Worm (Caenorhabditis elegans) whole organism, late embryonic: ENCODE results near the gene C13F10.6.

ENCODE experiments used
- K02D7.2 ChIP-seq: sonication (generic microtip); optimal IDR thresholded peaks from 2 replicates; lab custom pipeline; 2017; ENCODE audit warnings: mild to moderate bottlenecking, missing genetic modification characterization, missing compliant biosample characterization
- T23F11.4 ChIP-seq: fragments of 200-800 bp; sonication (Bioruptor generic); optimal IDR thresholded peaks from 2 replicates; lab custom pipeline; 2018; ENCODE audit warnings: mild to moderate bottlenecking, missing genetic modification characterization, missing compliant biosample characterization
- ahr-1 ChIP-seq: sonication (generic microtip); optimal IDR thresholded peaks from 2 replicates; lab custom pipeline; 2016; ENCODE audit warnings: missing genetic modification characterization, missing compliant biosample characterization
- ama-1 ChIP-seq: fragments of 150-350 bp; optimal IDR thresholded peaks from 2 replicates; lab custom pipeline; 2014
- ceh-18 ChIP-seq: sonication (generic microtip); optimal IDR thresholded peaks from 2 replicates; lab custom pipeline; 2016; ENCODE audit warnings: missing genetic modification characterization, missing compliant biosample characterization
- ceh-2 ChIP-seq: sonication (generic microtip); optimal IDR thresholded peaks from 2 replicates; lab custom pipeline; 2016; ENCODE audit warnings: missing genotype, missing genetic modification characterization, missing compliant biosample characterization
- ceh-24 ChIP-seq: sonication (generic microtip); optimal IDR thresholded peaks from 2 replicates; lab custom pipeline; 2016; ENCODE audit warnings: mild to moderate bottlenecking, missing genetic modification characterization, missing compliant biosample characterization
- ceh-34 ChIP-seq: sonication (generic microtip); optimal IDR thresholded peaks from 2 replicates; lab custom pipeline; 2016; ENCODE audit warnings: mild to moderate bottlenecking, missing genetic modification characterization, missing compliant biosample characterization
- ceh-45 ChIP-seq: fragments of 200-800 bp; sonication (Bioruptor generic); IDR thresholded peaks from 2 replicates; pipeline ENCODE4 v1.3.6; 2022; ENCODE audit warnings: missing genetic modification reagents, missing genetic modification characterization, missing compliant biosample characterization
- ceh-48 ChIP-seq: sonication (generic microtip); optimal IDR thresholded peaks from 2 replicates; lab custom pipeline; 2016; ENCODE audit warnings: missing genetic modification characterization, inconsistent platforms, missing compliant biosample characterization
- ceh-6 ChIP-seq: fragments of 200-800 bp; sonication (Bioruptor generic); optimal IDR thresholded peaks from 2 replicates; lab custom pipeline; 2018; ENCODE audit warnings: mild to moderate bottlenecking, missing genetic modification characterization, missing compliant biosample characterization
- che-1 ChIP-seq: sonication (generic microtip); optimal IDR thresholded peaks from 2 replicates; lab custom pipeline; 2016; ENCODE audit warnings: mild to moderate bottlenecking, missing genetic modification characterization, missing compliant biosample characterization
- dmd-4 ChIP-seq: sonication (generic microtip); optimal IDR thresholded peaks from 2 replicates; lab custom pipeline; 2016; ENCODE audit warnings: borderline replicate concordance, missing genetic modification characterization, missing compliant biosample characterization
- ets-4 ChIP-seq: sonication (generic microtip); optimal IDR thresholded peaks from 2 replicates; lab custom pipeline; 2016; ENCODE audit warnings: missing genetic modification characterization, missing compliant biosample characterization
- fkh-6 ChIP-seq: sonication (generic microtip); optimal IDR thresholded peaks from 2 replicates; lab custom pipeline; 2016; ENCODE audit warnings: missing genetic modification characterization, missing compliant biosample characterization
- gmeb-2 ChIP-seq: sonication (generic microtip); optimal IDR thresholded peaks from 2 replicates; lab custom pipeline; 2016; ENCODE audit warnings: missing genetic modification characterization, inconsistent platforms, missing compliant biosample characterization
- hlh-30 ChIP-seq: sonication (generic microtip); optimal IDR thresholded peaks from 2 replicates; lab custom pipeline; 2017; ENCODE audit warnings: antibody characterized with exemption, missing genetic modification characterization, missing compliant biosample characterization; ENCODE audit not compliant: insufficient read depth
- odd-2 ChIP-seq: sonication (generic microtip); optimal IDR thresholded peaks from 2 replicates; lab custom pipeline; 2017; ENCODE audit warnings: antibody characterized with exemption, mild to moderate bottlenecking, missing genetic modification characterization, missing compliant biosample characterization
- pax-1 ChIP-seq: fragments of 150-350 bp; optimal IDR thresholded peaks from 2 replicates; lab custom pipeline; 2014; ENCODE audit warnings: missing biosample characterization, missing genetic modification characterization
- pha-2 ChIP-seq: sonication (generic microtip); optimal IDR thresholded peaks from 2 replicates; lab custom pipeline; 2017; ENCODE audit warnings: mild to moderate bottlenecking, missing genetic modification characterization, missing compliant biosample characterization
- pqm-1 ChIP-seq: sonication (generic microtip); optimal IDR thresholded peaks from 2 replicates; lab custom pipeline; 2016; ENCODE audit warnings: missing genetic modification characterization, missing compliant biosample characterization
- sox-2 ChIP-seq: fragments of 200-800 bp; sonication (Bioruptor generic); IDR thresholded peaks from 2 replicates; pipeline ENCODE4 v1.3.6; 2022; ENCODE audit warnings: missing genetic modification reagents, missing genetic modification characterization, missing compliant biosample characterization
- ttx-3 ChIP-seq: sonication (generic microtip); optimal IDR thresholded peaks from 2 replicates; lab custom pipeline; 2016; ENCODE audit warnings: missing genetic modification reagents, missing genetic modification characterization, missing compliant biosample characterization
- unc-3 ChIP-seq, 2 experiments: fragments of 200-800 bp in 1 of 2; sonication (Bioruptor generic) in 1 of 2; sonication (generic microtip) in 1 of 2; conservative IDR thresholded peaks in 1 of 2; optimal IDR thresholded peaks in 1 of 2; 2 replicates each; pipeline versions ENCODE4 v1.3.6 to Lab custom; 2016 to 2022; ENCODE audit warnings: missing compliant biosample characterization in 2 of 2, missing genetic modification characterization in 2 of 2, missing genetic modification reagents in 1 of 2
- unc-42 ChIP-seq: sonication (generic microtip); optimal IDR thresholded peaks from 2 replicates; lab custom pipeline; 2016; ENCODE audit warnings: missing genotype, missing genetic modification characterization, missing compliant biosample characterization
- unc-86 ChIP-seq: sonication (generic microtip); optimal IDR thresholded peaks from 2 replicates; lab custom pipeline; 2016; ENCODE audit warnings: missing genetic modification characterization, missing compliant biosample characterization
- ztf-16 ChIP-seq: sonication (generic microtip); optimal IDR thresholded peaks from 2 replicates; lab custom pipeline; 2017; ENCODE audit warnings: missing genetic modification characterization, missing compliant biosample characterization

The C13F10.6 gene

DNA sequence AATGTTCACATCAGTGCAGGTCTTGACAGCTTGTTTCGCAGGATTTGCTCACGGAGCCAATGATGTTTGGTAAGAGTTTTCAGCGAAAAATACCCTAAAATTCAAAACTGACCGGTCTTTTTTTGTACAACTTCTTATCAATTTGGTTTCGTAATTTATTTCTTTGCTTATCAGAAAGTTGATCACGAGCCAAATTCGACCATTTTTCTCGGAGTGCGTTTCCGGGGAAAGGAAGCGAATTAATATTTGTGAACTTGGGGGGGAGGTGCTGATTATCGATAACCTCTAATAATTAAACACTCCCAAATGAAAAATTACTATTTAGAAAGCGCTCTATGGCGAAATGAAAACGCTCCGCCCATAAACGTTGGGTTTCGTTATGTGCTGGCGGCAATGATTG, 34.2 kb downstream of the C13F10.6 start:
- no peak for TF ChIP-seq sox-2 (GFP tag; lab: Robert Waterston, UW)
- no peak for TF ChIP-seq unc-42 (tag; lab: Kevin White, UChicago)
- no peak for TF ChIP-seq T23F11.4
- TF ChIP-seq ceh-6, result no peak

DNA sequence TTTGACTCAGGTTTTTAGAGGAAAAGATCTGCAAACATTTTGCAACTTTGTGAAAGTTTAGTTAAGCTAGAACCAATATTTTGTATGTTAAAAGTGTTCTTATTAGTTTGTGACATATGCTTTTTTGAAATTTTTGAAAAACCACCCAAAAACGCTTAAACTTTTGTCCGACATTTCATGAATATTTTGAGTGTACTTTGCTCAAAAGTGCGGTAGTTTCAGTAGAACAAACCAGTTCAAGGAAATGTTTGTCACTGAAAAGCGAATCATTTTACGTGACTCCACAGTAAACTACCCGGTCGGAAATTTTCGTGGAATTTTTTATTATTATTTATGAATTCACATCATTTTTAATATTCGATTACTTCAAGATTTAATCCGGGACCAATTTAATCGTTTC, 36.3 kb downstream of the C13F10.6 start, which contains the start of gene pitr-5:
pitr-5 (plus strand) TSS at position 301 of the 400 bp plus-strand sequence.
- no peak for TF ChIP-seq ztf-16 (tag; lab: Kevin White, UChicago)
- TF ChIP-seq odd-2 (tag; lab: Kevin White, UChicago), result no peak
- no peak for TF ChIP-seq che-1 (tag; lab: Kevin White, UChicago)
- TF ChIP-seq unc-3 (GFP tag; conservative IDR thresholded peaks at IDR 0.05; lab: Robert Waterston, UW), result no peak
- TF ChIP-seq unc-3 (tag; optimal IDR thresholded peaks at IDR 0.05; lab: Kevin White, UChicago), result no peak
- TF ChIP-seq K02D7.2 (tag; lab: Kevin White, UChicago), result no peak
- no peak for TF ChIP-seq pax-1 (tag; lab: Kevin White, UChicago)
- TF ChIP-seq pha-2 (tag; lab: Kevin White, UChicago), result no peak
- TF ChIP-seq unc-42 (tag; lab: Kevin White, UChicago), result no peak
- TF ChIP-seq ttx-3 (tag; lab: Kevin White, UChicago), result no peak
- no peak for TF ChIP-seq ceh-34 (tag; lab: Kevin White, UChicago)

DNA sequence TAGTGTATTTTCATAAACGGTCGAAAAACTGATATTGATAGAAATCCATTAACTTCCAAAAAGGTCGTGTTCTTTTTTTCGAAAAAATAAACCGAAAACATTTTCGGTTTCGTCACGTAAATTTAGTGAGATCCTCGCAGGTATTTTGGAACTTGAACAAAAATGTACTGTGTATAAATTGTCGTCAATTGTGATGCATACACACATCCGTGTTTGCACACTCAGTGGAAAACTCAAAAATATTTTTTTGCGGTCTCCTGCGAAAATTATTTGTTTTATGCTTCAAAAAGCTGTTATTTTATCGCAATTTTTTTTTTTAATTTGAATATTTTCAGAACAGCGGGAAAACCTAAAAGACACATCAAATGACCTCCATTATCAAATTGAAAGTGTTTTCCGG, 42.0 kb downstream of the C13F10.6 start, which contains the start of gene cpsf-2:
cpsf-2 (plus strand) TSS at position 330 of the 400 bp plus-strand sequence.
- TF ChIP-seq ttx-3 (tag; lab: Kevin White, UChicago), result no peak

DNA sequence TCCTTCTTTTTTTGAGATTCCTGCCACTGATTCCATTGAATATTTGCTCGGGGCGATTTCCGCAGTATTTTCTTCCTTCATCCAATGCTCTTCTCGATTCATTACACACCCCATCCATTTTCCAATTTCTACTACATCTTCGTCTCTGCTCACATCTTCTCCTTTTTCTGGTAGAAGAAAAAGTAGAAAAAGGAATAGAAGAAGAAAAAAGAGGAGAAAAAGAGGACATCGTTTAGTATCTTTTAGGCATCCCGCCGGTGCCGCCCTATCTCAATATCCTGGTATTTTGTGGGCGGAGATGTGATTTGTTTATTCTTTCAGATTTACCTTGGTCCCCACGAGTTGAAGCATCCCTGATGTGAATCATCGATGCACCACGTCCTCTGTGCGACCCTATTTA, 45.6 kb downstream of the C13F10.6 start, which contains the start of gene lgc-39:
lgc-39 (plus strand) TSS at position 301 of the 400 bp plus-strand sequence.
- TF ChIP-seq K02D7.2 (tag; lab: Kevin White, UChicago) (no peak), ceh-48 (tag; lab: Kevin White, UChicago) (no peak), ets-4 (tag; lab: Kevin White, UChicago) (no peak), pha-2 (tag; lab: Kevin White, UChicago) (no peak), hlh-30 (no peak), pqm-1 (tag; lab: Kevin White, UChicago) (no peak), ahr-1 (tag; lab: Kevin White, UChicago) (no peak), fkh-6 (tag; lab: Kevin White, UChicago) (no peak), dmd-4 (tag; lab: Kevin White, UChicago) (no peak), ceh-24 (tag; lab: Kevin White, UChicago) (no peak), ama-1 (lab: Kevin White, UChicago) (no peak), gmeb-2 (tag; lab: Kevin White, UChicago) (no peak), unc-42 (tag; lab: Kevin White, UChicago) (no peak), ceh-18 (tag; lab: Kevin White, UChicago) (no peak), ceh-45 (GFP tag; lab: Robert Waterston, UW) (no peak), unc-86 (no peak), ceh-2 (no peak)
- TF ChIP-seq, all 69 proteins: peak for 0
